Fruit fly (Drosophila melanogaster) whole organism, embryonic: ENCODE results near the gene sing.
A peak's percentile ranks its signal among the peaks of the same experiment; 100 is the strongest.

Experiments
- Atf-2 ChIP-seq: fragments of 200-800 bp; sonication (Bioruptor generic); optimal IDR thresholded peaks from 2 replicates; lab custom pipeline; 2016; ENCODE audit warnings: missing biosample characterization, missing genetic modification characterization
- CG10147 ChIP-seq: fragments of 200-800 bp; sonication (Bioruptor generic); optimal IDR thresholded peaks from 2 replicates; lab custom pipeline; 2019; ENCODE audit warnings: missing biosample characterization, mild to moderate bottlenecking, missing genetic modification characterization, moderate library complexity
- CG10462 ChIP-seq: fragments of 200-800 bp; sonication (Bioruptor generic); optimal IDR thresholded peaks from 2 replicates; lab custom pipeline; 2016; ENCODE audit warnings: missing biosample characterization, missing genetic modification characterization
- CG14050 ChIP-seq: fragments of 200-800 bp; sonication (Bioruptor generic); IDR thresholded peaks from 3 replicates; pipeline ENCODE4 v1.3.6; 2022; ENCODE audit warnings: missing biosample characterization, missing genetic modification characterization
- CG14710 ChIP-seq: fragments of 200-800 bp; sonication (Bioruptor generic); optimal IDR thresholded peaks from 3 replicates; lab custom pipeline; 2019; ENCODE audit warnings: missing biosample characterization, mild to moderate bottlenecking, missing genetic modification characterization, moderate library complexity
- CG14965 ChIP-seq: fragments of 200-800 bp; sonication (Bioruptor generic); optimal IDR thresholded peaks from 2 replicates; lab custom pipeline; 2016; ENCODE audit warnings: missing biosample characterization, missing genetic modification characterization, borderline replicate concordance
- CG15601 ChIP-seq: fragments of 200-800 bp; sonication (Bioruptor generic); optimal IDR thresholded peaks from 3 replicates; lab custom pipeline; 2019; ENCODE audit warnings: missing biosample characterization, mild to moderate bottlenecking, missing genetic modification characterization, moderate library complexity
- CG1602 ChIP-seq: fragments of 200-800 bp; sonication (Bioruptor generic); optimal IDR thresholded peaks from 3 replicates; lab custom pipeline; 2016; ENCODE audit warnings: missing biosample characterization, missing genetic modification characterization
- CG18011 ChIP-seq: fragments of 200-800 bp; sonication (Bioruptor generic); optimal IDR thresholded peaks from 2 replicates; lab custom pipeline; 2017; ENCODE audit warnings: missing biosample characterization, missing genetic modification characterization, mild to moderate bottlenecking, moderate library complexity, missing genotype
- CG31365 ChIP-seq: fragments of 200-800 bp; sonication (Bioruptor generic); optimal IDR thresholded peaks from 2 replicates; lab custom pipeline; 2018; ENCODE audit warnings: missing biosample characterization, mild to moderate bottlenecking, missing genetic modification characterization
- CG3407 ChIP-seq: fragments of 200-800 bp; sonication (Bioruptor generic); optimal IDR thresholded peaks from 2 replicates; lab custom pipeline; 2018; ENCODE audit warnings: missing biosample characterization, mild to moderate bottlenecking, missing genetic modification characterization
- CG34376 ChIP-seq: fragments of 200-800 bp; sonication (Bioruptor generic); optimal IDR thresholded peaks from 2 replicates; lab custom pipeline; 2018; ENCODE audit warnings: missing biosample characterization, mild to moderate bottlenecking, missing genetic modification characterization
- CG4360 ChIP-seq: fragments of 200-800 bp; sonication (Bioruptor generic); IDR thresholded peaks from 2 replicates; pipeline ENCODE4 v1.3.6; 2022; ENCODE audit warnings: missing biosample characterization, missing genetic modification characterization
- CG4424 ChIP-seq: fragments of 200-800 bp; sonication (Bioruptor generic); optimal IDR thresholded peaks from 3 replicates; lab custom pipeline; 2016; ENCODE audit warnings: missing biosample characterization, missing genetic modification characterization
- CG4854 ChIP-seq: fragments of 200-800 bp; sonication (Bioruptor generic); optimal IDR thresholded peaks from 2 replicates; lab custom pipeline; 2016; ENCODE audit warnings: missing biosample characterization, missing genetic modification characterization, inconsistent platforms
- CG9215 ChIP-seq: fragments of 200-800 bp; sonication (Bioruptor generic); IDR thresholded peaks from 2 replicates; pipeline ENCODE4 v1.3.6; 2022; ENCODE audit warnings: missing biosample characterization, missing genetic modification characterization
- D19A ChIP-seq: fragments of 200-800 bp; optimal IDR thresholded peaks from 3 replicates; lab custom pipeline; 2019; ENCODE audit warnings: missing biosample characterization, mild to moderate bottlenecking, missing genetic modification characterization, moderate library complexity
- E2f1 ChIP-seq: fragments of 200-800 bp; sonication (Bioruptor generic); IDR thresholded peaks from 2 replicates; pipeline ENCODE4 v1.3.6; 2022; ENCODE audit warnings: missing biosample characterization, missing genetic modification characterization
- Fer3 ChIP-seq: fragments of 200-800 bp; sonication (Bioruptor generic); optimal IDR thresholded peaks from 2 replicates; lab custom pipeline; 2018; ENCODE audit warnings: missing biosample characterization, mild to moderate bottlenecking, missing genetic modification characterization, moderate library complexity
- H15 ChIP-seq: fragments of 200-800 bp; sonication (Bioruptor generic); IDR thresholded peaks from 3 replicates; pipeline ENCODE4 v1.3.6; 2022; ENCODE audit warnings: missing biosample characterization, missing genetic modification characterization
- HmgZ ChIP-seq: fragments of 200-800 bp; sonication (Bioruptor generic); optimal IDR thresholded peaks from 2 replicates; lab custom pipeline; 2018; ENCODE audit warnings: missing biosample characterization, mild to moderate bottlenecking, missing genetic modification characterization
- Hr78 ChIP-seq, 2 experiments: fragments of 200-800 bp in 1 of 2; fragments of >200 bp in 1 of 2; sonication (Bioruptor generic) in 1 of 2; optimal IDR thresholded peaks; 2 replicates each; lab custom pipeline; 2017 to 2019; ENCODE audit warnings: missing biosample characterization in 2 of 2, missing genetic modification characterization in 2 of 2, mild to moderate bottlenecking in 1 of 2, moderate library complexity in 1 of 2
- Lhr ChIP-seq: fragments of 200-800 bp; sonication (Bioruptor generic); optimal IDR thresholded peaks from 3 replicates; lab custom pipeline; 2017; ENCODE audit warnings: mild to moderate bottlenecking, missing biosample characterization, missing genetic modification reagents, missing genetic modification characterization
- MBD-R2 ChIP-seq: fragments of 200-800 bp; sonication (Bioruptor generic); IDR thresholded peaks from 2 replicates; pipeline ENCODE4 v1.3.6; 2022; ENCODE audit warnings: missing biosample characterization, missing genetic modification characterization
- NC2α ChIP-seq: fragments of 200-800 bp; sonication (Bioruptor generic); optimal IDR thresholded peaks from 2 replicates; lab custom pipeline; 2016; ENCODE audit warnings: missing biosample characterization, missing genetic modification characterization
- Nf-YA ChIP-seq: fragments of 200-800 bp; sonication (Bioruptor generic); IDR thresholded peaks from 2 replicates; pipeline ENCODE4 v1.3.6; 2022; ENCODE audit warnings: missing biosample characterization, missing genetic modification characterization
- PHDP ChIP-seq: fragments of 200-800 bp; sonication (Bioruptor generic); optimal IDR thresholded peaks from 3 replicates; lab custom pipeline; 2018; ENCODE audit warnings: missing biosample characterization, mild to moderate bottlenecking, missing genetic modification characterization, moderate library complexity
- abd-A ChIP-seq: fragments of 200-800 bp; sonication (Bioruptor generic); optimal IDR thresholded peaks from 3 replicates; lab custom pipeline; 2019; ENCODE audit warnings: missing biosample characterization, mild to moderate bottlenecking, missing genetic modification characterization, moderate library complexity
- chinmo ChIP-seq: fragments of 200-800 bp; sonication (Bioruptor generic); IDR thresholded peaks from 4 replicates; pipeline ENCODE4 v1.3.6; 2022; ENCODE audit warnings: missing biosample characterization, missing genetic modification characterization; ENCODE audit not compliant: partially characterized antibody
- dpn ChIP-seq, 2 experiments: fragments of 200-800 bp; sonication (Bioruptor generic); optimal IDR thresholded peaks; 3 replicates each; lab custom pipeline; 2016; ENCODE audit warnings: missing biosample characterization in 2 of 2, missing genetic modification characterization in 2 of 2
- fd3F ChIP-seq: fragments of 200-800 bp; sonication (Bioruptor generic); optimal IDR thresholded peaks from 2 replicates; lab custom pipeline; 2018; ENCODE audit warnings: missing biosample characterization, mild to moderate bottlenecking, missing genetic modification characterization, moderate library complexity
- fru ChIP-seq: fragments of >200 bp; optimal IDR thresholded peaks from 2 replicates; lab custom pipeline; 2017
- gce ChIP-seq: fragments of 200-800 bp; sonication (Bioruptor generic); IDR thresholded peaks from 3 replicates; pipeline ENCODE4 v1.3.6; 2022; ENCODE audit warnings: missing biosample characterization, missing genetic modification characterization
- ken ChIP-seq: fragments of 200-800 bp; sonication (Bioruptor generic); IDR thresholded peaks from 3 replicates; pipeline ENCODE4 v1.3.6; 2022; ENCODE audit warnings: missing biosample characterization, missing genetic modification characterization
- lilli ChIP-seq: fragments of 200-800 bp; sonication (Bioruptor generic); optimal IDR thresholded peaks from 3 replicates; lab custom pipeline; 2016; ENCODE audit warnings: missing biosample characterization, missing genetic modification characterization
- nmo ChIP-seq: fragments of 200-800 bp; sonication (Bioruptor generic); optimal IDR thresholded peaks from 2 replicates; lab custom pipeline; 2018; ENCODE audit warnings: missing biosample characterization, mild to moderate bottlenecking, missing genetic modification characterization, moderate library complexity
- oc ChIP-seq: fragments of 200-800 bp; sonication (Bioruptor generic); optimal IDR thresholded peaks from 2 replicates; lab custom pipeline; 2018; ENCODE audit warnings: missing biosample characterization, mild to moderate bottlenecking, missing genetic modification characterization, moderate library complexity
- odd ChIP-seq: fragments of 200-800 bp; sonication (Bioruptor generic); optimal IDR thresholded peaks from 2 replicates; lab custom pipeline; 2017; ENCODE audit warnings: missing biosample characterization, mild to moderate bottlenecking, missing genetic modification characterization
- pfk ChIP-seq: fragments of 200-800 bp; sonication (Bioruptor generic); optimal IDR thresholded peaks from 2 replicates; lab custom pipeline; 2018; ENCODE audit warnings: missing biosample characterization, mild to moderate bottlenecking, missing genetic modification characterization, moderate library complexity
- ro ChIP-seq: fragments of 200-800 bp; sonication (Bioruptor generic); IDR thresholded peaks from 2 replicates; pipeline ENCODE4 v1.3.6; 2022; ENCODE audit warnings: missing biosample characterization, missing genetic modification characterization
- sens ChIP-seq: fragments of 200-800 bp; sonication (Bioruptor generic); peaks from one replicate; lab custom pipeline; 2016; ENCODE audit warnings: missing biosample characterization, missing genetic modification characterization
- sima ChIP-seq: fragments of 200-800 bp; sonication (Bioruptor generic); optimal IDR thresholded peaks from 2 replicates; lab custom pipeline; 2016; ENCODE audit warnings: missing biosample characterization, missing genetic modification characterization
- slp2 ChIP-seq: fragments of 200-800 bp; sonication (Bioruptor generic); optimal IDR thresholded peaks from 2 replicates; lab custom pipeline; 2016; ENCODE audit warnings: missing biosample characterization, missing genetic modification characterization
- ssp ChIP-seq: fragments of 200-800 bp; sonication (Bioruptor generic); IDR thresholded peaks from 2 replicates; pipeline ENCODE4 v1.3.6; 2022; ENCODE audit warnings: missing biosample characterization, missing genetic modification characterization
- tio ChIP-seq: fragments of 200-800 bp; sonication (Bioruptor generic); optimal IDR thresholded peaks from 2 replicates; lab custom pipeline; 2017; ENCODE audit warnings: missing biosample characterization, missing genetic modification characterization, inconsistent platforms
- toy ChIP-seq: fragments of 200-800 bp; sonication (Bioruptor generic); IDR thresholded peaks from 2 replicates; pipeline ENCODE4 v1.3.6; 2022; ENCODE audit warnings: missing biosample characterization, missing genetic modification characterization
- tx ChIP-seq: fragments of 200-800 bp; sonication (Bioruptor generic); optimal IDR thresholded peaks from 2 replicates; lab custom pipeline; 2016; ENCODE audit warnings: missing biosample characterization, missing genetic modification characterization
- unpg ChIP-seq: fragments of 200-800 bp; sonication (Bioruptor generic); optimal IDR thresholded peaks from 3 replicates; lab custom pipeline; 2018; ENCODE audit warnings: missing biosample characterization, mild to moderate bottlenecking, missing genetic modification characterization, moderate library complexity
- zen2 ChIP-seq: fragments of 200-800 bp; sonication (Bioruptor generic); IDR thresholded peaks from 3 replicates; pipeline ENCODE4 v1.3.6; 2022; ENCODE audit warnings: missing biosample characterization, missing genetic modification characterization; ENCODE audit not compliant: partially characterized antibody

sing gene

DNA sequence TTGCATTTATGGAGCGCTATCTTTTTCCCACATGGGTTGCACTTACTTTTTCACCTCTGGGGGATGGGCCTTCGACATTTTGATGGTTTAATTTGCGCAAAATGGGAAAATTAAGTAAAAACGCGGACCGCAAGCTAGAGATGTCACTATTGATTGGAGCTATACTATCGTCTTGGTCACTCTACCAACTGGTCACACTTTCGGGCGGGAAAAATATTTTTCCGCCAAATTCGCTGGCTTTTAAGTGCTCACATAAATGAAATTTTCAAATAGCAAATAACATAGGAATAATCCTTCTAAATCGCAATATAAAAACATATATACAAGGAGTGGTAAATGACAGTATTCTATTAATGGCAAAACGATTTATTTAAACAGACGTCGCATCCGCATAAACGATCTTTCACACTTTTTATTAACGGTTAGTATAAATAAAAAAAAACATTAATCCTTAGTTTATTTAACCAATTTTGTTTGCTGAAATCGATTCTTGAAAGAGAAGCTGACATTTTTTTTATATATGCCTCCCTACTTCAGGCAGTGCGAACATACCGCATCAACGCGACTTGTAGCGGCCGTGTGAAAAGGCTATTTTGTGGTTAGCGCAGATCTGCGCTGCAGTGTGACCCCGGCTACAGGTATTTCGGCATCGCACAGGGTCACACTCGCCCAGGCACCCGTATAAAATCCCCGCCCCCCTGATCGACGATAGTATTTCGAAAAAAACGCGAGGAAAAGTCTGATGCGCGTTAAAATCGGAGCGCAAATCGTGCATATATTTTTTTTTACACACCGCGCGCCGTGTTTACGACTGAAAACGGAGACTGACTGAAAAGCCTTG lies 38.6 kb upstream of the sing start, which contains the start of the genes SNRPG and mthl1 (continued):
- TF ChIP-seq nmo (GFP tag; lab: Kevin White, UChicago) (peak; percentile 57), H15 (GFP tag; lab: Robert Waterston, UW) (peak; percentile 91), Nf-YA (peak; percentile 61; the same call in 1 of the 2 replicates), CG4854 (GFP tag; lab: Kevin White, UChicago) (peak; percentile 63), CG4360 (peak; percentile 66), HmgZ (tag; lab: Kevin White, UChicago) (peak; percentile 37), CG14050 (GFP tag; lab: Robert Waterston, UW) (peak; percentile 63), sens (GFP tag; lab: Kevin White, UChicago) (peak; percentile 83), gce (GFP tag; lab: Robert Waterston, UW) (peak; percentile 77; the same call in 2 of the 3 replicates), CG18011 (GFP tag; lab: Kevin White, UChicago) (peak; percentile 40), tx (GFP tag; lab: Kevin White, UChicago) (peak; percentile 77), abd-A (tag; lab: Kevin White, UChicago) (no peak), Fer3 (tag; lab: Kevin White, UChicago) (peak; percentile 79), odd (GFP tag; lab: Kevin White, UChicago) (no peak), CG14965 (GFP tag; lab: Kevin White, UChicago) (no peak), ssp (GFP tag; lab: Robert Waterston, UW) (peak; percentile 99), fd3F (GFP tag; lab: Kevin White, UChicago) (peak; percentile 76), Hr78 (GFP tag; optimal IDR thresholded peaks at IDR 0.05; lab: Kevin White, UChicago) (no peak), CG14710 (tag; lab: Kevin White, UChicago) (peak; percentile 100), PHDP (peak; percentile 53), slp2 (GFP tag; lab: Kevin White, UChicago) (peak; percentile 1), D19A (no peak), CG4424 (GFP tag; lab: Kevin White, UChicago) (peak; percentile 76), MBD-R2 (GFP tag; lab: Robert Waterston, UW) (peak; percentile 71), CG3407 (GFP tag; lab: Kevin White, UChicago) (peak; percentile 49), zen2 (GFP tag; lab: Robert Waterston, UW) (no peak), pfk (GFP tag; lab: Kevin White, UChicago) (peak; percentile 45), CG10147 (GFP tag; lab: Kevin White, UChicago) (peak; percentile 76), ken (peak; percentile 93), CG34376 (GFP tag; lab: Kevin White, UChicago) (peak; percentile 31), dpn (GFP tag; optimal IDR thresholded peaks at IDR 0.05; lab: Kevin White, UChicago) (peak; percentile 38 to 81), CG15601 (tag; lab: Kevin White, UChicago) (no peak), CG1602 (GFP tag; lab: Kevin White, UChicago) (peak; percentile 80), tio (GFP tag; lab: Kevin White, UChicago) (peak; percentile 86), Atf-2 (GFP tag; lab: Kevin White, UChicago) (peak; percentile 77), sima (GFP tag; lab: Kevin White, UChicago) (no peak), NC2α (GFP tag; lab: Kevin White, UChicago) (peak; percentile 52), CG10462 (GFP tag; lab: Kevin White, UChicago) (peak; percentile 38), fru (lab: Kevin White, UChicago) (no peak), oc (tag; lab: Kevin White, UChicago) (no peak), ro (GFP tag; lab: Robert Waterston, UW) (peak; percentile 78), chinmo (GFP tag; lab: Robert Waterston, UW) (peak; percentile 72; the same call in 2 of the 4 replicates), CG9215 (GFP tag; lab: Robert Waterston, UW) (peak; percentile 91), toy (GFP tag; lab: Robert Waterston, UW) (peak; percentile 78), Lhr (GFP tag; lab: Kevin White, UChicago) (peak; percentile 86), unpg (GFP tag; lab: Kevin White, UChicago) (peak; percentile 65), lilli (GFP tag; lab: Kevin White, UChicago) (peak; percentile 55), CG31365 (tag; lab: Kevin White, UChicago) (peak; percentile 15), E2f1 (GFP tag; lab: Robert Waterston, UW) (peak; percentile 94)
